Worm (Caenorhabditis elegans): Measurements from ENCODE around the gene T24D5.4.

DNA sequence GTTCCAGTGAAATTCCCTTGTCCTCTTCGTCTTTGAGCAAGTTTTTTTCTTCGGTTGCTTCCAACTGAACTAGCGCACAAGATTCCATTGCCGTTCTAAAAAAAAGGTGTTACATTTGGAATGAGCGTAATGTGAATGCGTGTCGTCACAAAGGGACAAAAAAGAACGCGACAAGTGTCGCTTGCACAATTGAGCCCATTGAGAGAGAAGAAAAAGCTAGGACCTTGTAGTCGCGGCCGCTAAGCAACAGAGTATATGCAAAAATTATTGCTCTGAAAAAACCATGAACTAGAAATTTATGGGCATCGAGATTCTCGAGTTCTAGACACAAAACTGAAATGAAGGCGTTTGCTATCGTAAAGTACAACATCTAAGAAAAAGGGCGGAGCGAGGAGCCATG is 10.6 kb upstream of the T24D5.4 start, which contains the start of gene T24D5.2:
- no peak for TF ChIP-seq ama-1 (optimal IDR thresholded peaks at IDR 0.05)
- TF ChIP-seq pax-1 (tag; optimal IDR thresholded peaks at IDR 0.05) = no peak
- TF ChIP-seq syd-9 (tag; optimal IDR thresholded peaks at IDR 0.05) = no peak
- TF ChIP-seq ceh-48 (tag; optimal IDR thresholded peaks at IDR 0.05) = no peak
- no peak for TF ChIP-seq rnt-1 (tag; optimal IDR thresholded peaks at IDR 0.05)
- no peak for TF ChIP-seq ceh-45 (GFP tag; IDR thresholded peaks at IDR 0.05)
- no peak for TF ChIP-seq hlh-30 (tag; optimal IDR thresholded peaks at IDR 0.05; ENCODE audit: insufficient read depth)
- no peak for TF ChIP-seq fkh-10 (GFP tag; optimal IDR thresholded peaks at IDR 0.05)
- TF ChIP-seq fax-1 (tag; optimal IDR thresholded peaks at IDR 0.05) = no peak
- no peak for TF ChIP-seq unc-55 (GFP tag; optimal IDR thresholded peaks at IDR 0.05)
- no peak for TF ChIP-seq C08G9.2 (tag; optimal IDR thresholded peaks at IDR 0.05)
- no peak for TF ChIP-seq sox-4 (tag; optimal IDR thresholded peaks at IDR 0.05)
- TF ChIP-seq lin-11 (tag; optimal IDR thresholded peaks at IDR 0.05) = no peak
